Worm (Caenorhabditis elegans): Measurements from ENCODE around the gene F46E10.18.
A peak's percentile ranks its signal among the peaks of the same experiment; 100 is the strongest.

F46E10.18 gene

ce11 chrV:6551707-6552390 lies 31.0 kb downstream of the F46E10.18 start, which contains the start of gene twk-10:
Gene twk-10 (plus strand): TSS chrV:6552340.
- TF ChIP-seq nhr-120 (GFP tag; IDR thresholded peaks at IDR 0.05) (no peak), hlh-26 (GFP tag; conservative IDR thresholded peaks at IDR 0.05) (no peak), ets-4 (GFP tag; optimal IDR thresholded peaks at IDR 0.05) (peak; percentile 18), zim-3 (tag; optimal IDR thresholded peaks at IDR 0.05) (no peak), lin-54 (GFP tag; optimal IDR thresholded peaks at IDR 0.05) (peak; percentile 51), rec-8 (tag; optimal IDR thresholded peaks at IDR 0.05) (peak in 1 of 2 experiments; percentile 73), mes-4 (tag; optimal IDR thresholded peaks at IDR 0.05) (peak; percentile 18), ZK185.1 (tag; optimal IDR thresholded peaks at IDR 0.05; ENCODE audit: poor library complexity, severe bottlenecking) (peak; percentile 70), nfyb-1 (GFP tag; IDR thresholded peaks at IDR 0.05) (peak; percentile 73; the same call in 1 of the 2 replicates), atf-7 (tag; optimal IDR thresholded peaks at IDR 0.05) (no peak), B0336.3 (GFP tag; IDR thresholded peaks at IDR 0.05) (no peak), madf-10 (tag; optimal IDR thresholded peaks at IDR 0.05) (no peak), chd-7 (tag; optimal IDR thresholded peaks at IDR 0.05) (no peak), dpl-1 (GFP tag; optimal IDR thresholded peaks at IDR 0.05) (no peak), nhr-179 (tag; optimal IDR thresholded peaks at IDR 0.05) (no peak), gei-17 (GFP tag; optimal IDR thresholded peaks at IDR 0.05) (no peak), C17E4.6 (GFP tag; IDR thresholded peaks at IDR 0.05) (no peak), efl-1 (GFP tag; optimal IDR thresholded peaks at IDR 0.05) (no peak), hrde-1 (tag; optimal IDR thresholded peaks at IDR 0.05; ENCODE audit: borderline replicate concordance) (peak; percentile 4), attf-5 (GFP tag; optimal IDR thresholded peaks at IDR 0.05) (peak; percentile 53), T26A5.8 (tag; optimal IDR thresholded peaks at IDR 0.05) (peak; percentile 8), ztf-22 (GFP tag; optimal IDR thresholded peaks at IDR 0.05) (no peak), mcd-1 (GFP tag; IDR thresholded peaks at IDR 0.05) (no peak), dox-1 (GFP tag; IDR thresholded peaks at IDR 0.05) (peak; percentile 72; the same call in 1 of the 2 replicates), ceh-91 (GFP tag; IDR thresholded peaks at IDR 0.05) (no peak), F57A8.1 (GFP tag; optimal IDR thresholded peaks at IDR 0.05) (peak; percentile 50), Y56A3A.18 (GFP tag; IDR thresholded peaks at IDR 0.05) (peak; percentile 77), somi-1 (GFP tag; optimal IDR thresholded peaks at IDR 0.05) (no peak), ztf-3 (GFP tag; optimal IDR thresholded peaks at IDR 0.05) (no peak), let-607 (tag; optimal IDR thresholded peaks at IDR 0.05) (peak in 1 of 2 experiments; percentile 42), attf-6 (GFP tag; IDR thresholded peaks at IDR 0.05) (no peak), mxl-1 (tag; optimal IDR thresholded peaks at IDR 0.05) (no peak), zfh-2 (GFP tag; conservative IDR thresholded peaks at IDR 0.05) (no peak), T07F8.4 (tag; optimal IDR thresholded peaks at IDR 0.05) (peak; percentile 35), ztf-25 (GFP tag; IDR thresholded peaks at IDR 0.05) (peak; percentile 84; the same call in 1 of the 2 replicates), snpc-4 (GFP tag; optimal IDR thresholded peaks at IDR 0.05) (peak; percentile 70), snpc-4 (tag; optimal IDR thresholded peaks at IDR 0.05) (peak in 1 of 4 experiments; percentile 35), lsl-1 (GFP tag; optimal IDR thresholded peaks at IDR 0.05) (peak; percentile 7), tlf-1 (GFP tag; optimal IDR thresholded peaks at IDR 0.05) (no peak), hmg-1.2 (GFP tag; IDR thresholded peaks at IDR 0.05) (peak; percentile 61), let-526 (GFP tag; IDR thresholded peaks at IDR 0.05) (no peak), attf-3 (GFP tag; conservative IDR thresholded peaks at IDR 0.05) (no peak), cebp-2 (GFP tag; IDR thresholded peaks at IDR 0.05) (0 out of 2 replicates have a peak, but pooled peaks have one; percentile 47), Y95B8A.8 (GFP tag; IDR thresholded peaks at IDR 0.05) (no peak), F39B2.1 (GFP tag; IDR thresholded peaks at IDR 0.05) (no peak), B0261.1 (tag; optimal IDR thresholded peaks at IDR 0.05) (peak; percentile 73), ztf-28 (GFP tag; IDR thresholded peaks at IDR 0.05) (no peak)

All from whole organism, young adult.